Fruit fly (Drosophila melanogaster): ENCODE measurements around the gene RluA-2.

RluA-2 gene

dm6 chr2L:10430802-10431476 is 45.9 kb upstream of the RluA-2 start, which contains the start of the genes Bug22 and TfIIB (continued):
- TF ChIP-seq nau (GFP tag; optimal IDR thresholded peaks at IDR 0.05) (peak; percentile 3), CG15514 (GFP tag; optimal IDR thresholded peaks at IDR 0.05) (peak; percentile 71), Hr3 (GFP tag; optimal IDR thresholded peaks at IDR 0.05) (peak; percentile 73), tna (GFP tag; IDR thresholded peaks at IDR 0.05; ENCODE audit: partially characterized antibody) (no peak), CG10979 (tag; optimal IDR thresholded peaks at IDR 0.05) (peak; percentile 42), jigr1 (GFP tag; IDR thresholded peaks at IDR 0.05) (no peak), CG11456 (GFP tag; IDR thresholded peaks at IDR 0.05) (peak; percentile 90), Myb (GFP tag; optimal IDR thresholded peaks at IDR 0.05) (peak; percentile 20), lmd (GFP tag; IDR thresholded peaks at IDR 0.05) (no peak; the same call in 1 of the 2 replicates), H15 (GFP tag; IDR thresholded peaks at IDR 0.05) (no peak), Mad (GFP tag; optimal IDR thresholded peaks at IDR 0.05) (peak; percentile 71), disco-r (GFP tag; optimal IDR thresholded peaks at IDR 0.05) (no peak), Bgb (GFP tag; IDR thresholded peaks at IDR 0.05; ENCODE audit: partially characterized antibody) (peak; percentile 19; the same call in 1 of the 2 replicates), CG13296 (GFP tag; optimal IDR thresholded peaks at IDR 0.05) (peak; percentile 62), jumu (GFP tag; optimal IDR thresholded peaks at IDR 0.05) (peak; percentile 61), oc (tag; optimal IDR thresholded peaks at IDR 0.05) (no peak), CG10366 (GFP tag; IDR thresholded peaks at IDR 0.05) (peak; percentile 74), HmgD (GFP tag; optimal IDR thresholded peaks at IDR 0.05) (peak; percentile 54), ftz-f1 (GFP tag; optimal IDR thresholded peaks at IDR 0.05) (peak; percentile 58), zfh1 (GFP tag; IDR thresholded peaks at IDR 0.05) (peak; percentile 78), zen (tag; optimal IDR thresholded peaks at IDR 0.05) (peak; percentile 46), CG11696 (GFP tag; IDR thresholded peaks at IDR 0.05) (no peak), jing (GFP tag; optimal IDR thresholded peaks at IDR 0.05) (no peak), CG6791 (GFP tag; IDR thresholded peaks at IDR 0.05; ENCODE audit: partially characterized antibody) (peak; percentile 22; the same call in 1 of the 3 replicates), BEAF-32 (GFP tag; optimal IDR thresholded peaks at IDR 0.05) (peak; percentile 47), CG34422 (GFP tag; IDR thresholded peaks at IDR 0.05) (peak; percentile 72), lov (optimal IDR thresholded peaks at IDR 0.05) (no peak), lov (GFP tag; IDR thresholded peaks at IDR 0.05) (no peak), Med (GFP tag) (peak; percentile 94), her (GFP tag; optimal IDR thresholded peaks at IDR 0.05) (peak; percentile 25), tll (GFP tag; optimal IDR thresholded peaks at IDR 0.05) (peak in 1 of 2 experiments; percentile 50), CG5245 (GFP tag; optimal IDR thresholded peaks at IDR 0.05) (peak; percentile 67), CG10565 (GFP tag; optimal IDR thresholded peaks at IDR 0.05) (no peak), Dek (tag; optimal IDR thresholded peaks at IDR 0.05) (peak; percentile 76), stc (GFP tag; IDR thresholded peaks at IDR 0.05) (peak; percentile 65), Mrtf (GFP tag; IDR thresholded peaks at IDR 0.05) (no peak; the same call in 2 of the 3 replicates), mam (GFP tag; optimal IDR thresholded peaks at IDR 0.05) (peak; percentile 77), CG32532 (GFP tag; IDR thresholded peaks at IDR 0.05) (peak; percentile 74), Sry-δ (GFP tag; optimal IDR thresholded peaks at IDR 0.05) (peak; percentile 74), Hey (tag; optimal IDR thresholded peaks at IDR 0.05) (no peak), pum (GFP tag; optimal IDR thresholded peaks at IDR 0.05) (peak; percentile 46), CG1832 (GFP tag; optimal IDR thresholded peaks at IDR 0.05) (no peak), odd (GFP tag; optimal IDR thresholded peaks at IDR 0.05) (peak; percentile 15), CG31224 (GFP tag; IDR thresholded peaks at IDR 0.05) (peak; percentile 38; the same call in 1 of the 2 replicates), CG11398 (GFP tag; optimal IDR thresholded peaks at IDR 0.05) (no peak), so (GFP tag; IDR thresholded peaks at IDR 0.05) (no peak), sr (GFP tag; IDR thresholded peaks at IDR 0.05) (no peak), CG43689 (GFP tag; IDR thresholded peaks at IDR 0.05) (no peak), hbn (GFP tag; IDR thresholded peaks at IDR 0.05; ENCODE audit: partially characterized antibody) (no peak), bcd (GFP tag; optimal IDR thresholded peaks at IDR 0.05) (no peak)
